Fruit fly (Drosophila melanogaster) whole organism, embryonic: ENCODE data around the gene sle.

Source experiments
- Abd-B ChIP-seq: fragments of 200-800 bp; sonication (Bioruptor generic); optimal IDR thresholded peaks from 2 replicates; lab custom pipeline; 2018; ENCODE audit warnings: missing biosample characterization, mild to moderate bottlenecking, missing genetic modification characterization, moderate library complexity
- Ada2b ChIP-seq: fragments of 200-800 bp; sonication (Bioruptor generic); IDR thresholded peaks from 2 replicates; pipeline ENCODE4 v1.3.6; 2022; ENCODE audit warnings: missing biosample characterization, missing genetic modification characterization
- Atf3 ChIP-seq: fragments of 200-800 bp; sonication (Bioruptor generic); optimal IDR thresholded peaks from 3 replicates; lab custom pipeline; 2016; ENCODE audit warnings: missing biosample characterization, missing genetic modification characterization
- CG10321 ChIP-seq: fragments of 200-800 bp; sonication (Bioruptor generic); IDR thresholded peaks from 2 replicates; pipeline ENCODE4 v1.3.6; 2022; ENCODE audit warnings: missing biosample characterization, missing genetic modification characterization
- CG12104 ChIP-seq: fragments of 200-800 bp; sonication (Bioruptor generic); optimal IDR thresholded peaks from 3 replicates; lab custom pipeline; 2016; ENCODE audit warnings: missing biosample characterization, missing genetic modification characterization
- CG15269 ChIP-seq: fragments of 200-800 bp; sonication (Bioruptor generic); optimal IDR thresholded peaks from 2 replicates; lab custom pipeline; 2018; ENCODE audit warnings: missing biosample characterization, mild to moderate bottlenecking, missing genetic modification characterization, moderate library complexity
- CG18599 ChIP-seq: fragments of 200-800 bp; sonication (Bioruptor generic); optimal IDR thresholded peaks from 3 replicates; lab custom pipeline; 2017; ENCODE audit warnings: missing biosample characterization, missing genetic modification characterization, mild to moderate bottlenecking, moderate library complexity, missing genetic modification reagents
- CG2120 ChIP-seq: fragments of 200-800 bp; sonication (Bioruptor generic); optimal IDR thresholded peaks from 3 replicates; lab custom pipeline; 2016; ENCODE audit warnings: missing biosample characterization, missing genetic modification characterization
- CG31224 ChIP-seq: fragments of 200-800 bp; sonication (Bioruptor generic); IDR thresholded peaks from 2 replicates; pipeline ENCODE4 v1.3.6; 2022; ENCODE audit warnings: missing biosample characterization, missing genetic modification characterization
- CG4617 ChIP-seq: fragments of 200-800 bp; sonication (Bioruptor generic); optimal IDR thresholded peaks from 3 replicates; lab custom pipeline; 2016; ENCODE audit warnings: missing biosample characterization, missing genetic modification characterization, borderline replicate concordance
- CG5180 ChIP-seq: fragments of 200-800 bp; sonication (Bioruptor generic); optimal IDR thresholded peaks from 3 replicates; lab custom pipeline; 2017; ENCODE audit warnings: missing biosample characterization, missing genetic modification characterization, mild to moderate bottlenecking, moderate library complexity, missing genetic modification reagents
- CG6175 ChIP-seq: fragments of 200-800 bp; sonication (Bioruptor generic); IDR thresholded peaks from 3 replicates; pipeline ENCODE4 v1.3.6; 2022; ENCODE audit warnings: missing biosample characterization, missing genetic modification characterization
- CG6689 ChIP-seq: fragments of 200-800 bp; sonication (Bioruptor generic); IDR thresholded peaks from 2 replicates; pipeline ENCODE4 v1.3.6; 2022; ENCODE audit warnings: missing biosample characterization, missing genetic modification characterization
- CG6765 ChIP-seq: fragments of 200-800 bp; sonication (Bioruptor generic); optimal IDR thresholded peaks from 3 replicates; lab custom pipeline; 2017; ENCODE audit warnings: missing biosample characterization, mild to moderate bottlenecking, missing genetic modification characterization
- CG6813 ChIP-seq: fragments of 200-800 bp; sonication (Bioruptor generic); optimal IDR thresholded peaks from 2 replicates; lab custom pipeline; 2017; ENCODE audit warnings: missing biosample characterization, missing genetic modification characterization, mild to moderate bottlenecking, moderate library complexity, missing genetic modification reagents
- CG8089 ChIP-seq: fragments of 200-800 bp; sonication (Bioruptor generic); optimal IDR thresholded peaks from 3 replicates; lab custom pipeline; 2016; ENCODE audit warnings: missing biosample characterization, missing genetic modification characterization
- D ChIP-seq, 2 experiments: fragments of 200-800 bp in 1 of 2; fragments of >200 bp in 1 of 2; sonication (Bioruptor generic) in 1 of 2; optimal IDR thresholded peaks; 2 replicates in 1 of 2; 3 replicates in 1 of 2; lab custom pipeline; 2017; ENCODE audit warnings: mild to moderate bottlenecking in 1 of 2, missing biosample characterization in 1 of 2, missing genetic modification characterization in 1 of 2, missing genetic modification reagents in 1 of 2
- Dek ChIP-seq: fragments of 200-800 bp; sonication (Bioruptor generic); optimal IDR thresholded peaks from 3 replicates; lab custom pipeline; 2019; ENCODE audit warnings: missing biosample characterization, mild to moderate bottlenecking, missing genetic modification characterization, moderate library complexity
- Doc3 ChIP-seq: fragments of 200-800 bp; sonication (Bioruptor generic); IDR thresholded peaks from 3 replicates; pipeline ENCODE4 v1.3.6; 2022; ENCODE audit warnings: missing biosample characterization, missing genetic modification characterization; ENCODE audit not compliant: partially characterized antibody
- Eip74EF ChIP-seq, 2 experiments: fragments of 200-800 bp in 1 of 2; fragments of >200 bp in 1 of 2; sonication (Bioruptor generic) in 1 of 2; optimal IDR thresholded peaks; 2 replicates each; lab custom pipeline; 2017 to 2019; ENCODE audit warnings: missing biosample characterization in 2 of 2, missing genetic modification characterization in 2 of 2, mild to moderate bottlenecking in 1 of 2, moderate library complexity in 1 of 2
- Fer2 ChIP-seq: fragments of 200-800 bp; sonication (Bioruptor generic); optimal IDR thresholded peaks from 2 replicates; lab custom pipeline; 2018; ENCODE audit warnings: missing biosample characterization, mild to moderate bottlenecking, missing genetic modification characterization, moderate library complexity
- Fer3 ChIP-seq: fragments of 200-800 bp; sonication (Bioruptor generic); optimal IDR thresholded peaks from 2 replicates; lab custom pipeline; 2018; ENCODE audit warnings: missing biosample characterization, mild to moderate bottlenecking, missing genetic modification characterization, moderate library complexity
- Hr39 ChIP-seq: fragments of >200 bp; optimal IDR thresholded peaks from 2 replicates; lab custom pipeline; 2017
- Hsf ChIP-seq: fragments of 200-800 bp; sonication (Bioruptor generic); optimal IDR thresholded peaks from 3 replicates; lab custom pipeline; 2016; ENCODE audit warnings: missing biosample characterization, missing genetic modification characterization
- Lim3 ChIP-seq: fragments of 200-800 bp; sonication (Bioruptor generic); IDR thresholded peaks from 2 replicates; pipeline ENCODE4 v1.3.6; 2022; ENCODE audit warnings: missing biosample characterization, missing genetic modification characterization
- MBD-R2 ChIP-seq: fragments of 200-800 bp; sonication (Bioruptor generic); IDR thresholded peaks from 2 replicates; pipeline ENCODE4 v1.3.6; 2022; ENCODE audit warnings: missing biosample characterization, missing genetic modification characterization
- MTF-1 ChIP-seq: fragments of 200-800 bp; sonication (Bioruptor generic); optimal IDR thresholded peaks from 2 replicates; lab custom pipeline; 2018; ENCODE audit warnings: missing biosample characterization, mild to moderate bottlenecking, missing genetic modification characterization, borderline replicate concordance
- Rx ChIP-seq: fragments of 200-800 bp; sonication (Bioruptor generic); IDR thresholded peaks from 2 replicates; pipeline ENCODE4 v1.3.6; 2022; ENCODE audit warnings: missing biosample characterization, missing genetic modification characterization
- ato ChIP-seq: fragments of 200-800 bp; sonication (Bioruptor generic); IDR thresholded peaks from 2 replicates; pipeline ENCODE4 v1.3.6; 2022; ENCODE audit warnings: missing biosample characterization, missing genetic modification characterization; ENCODE audit not compliant: partially characterized antibody
- bowl ChIP-seq: fragments of 200-800 bp; sonication (Bioruptor generic); IDR thresholded peaks from 2 replicates; pipeline ENCODE4 v1.3.6; 2022; ENCODE audit warnings: missing biosample characterization, missing genetic modification characterization
- da ChIP-seq: fragments of 200-800 bp; sonication (Bioruptor generic); optimal IDR thresholded peaks from 2 replicates; lab custom pipeline; 2016; ENCODE audit warnings: missing biosample characterization, missing genetic modification characterization
- danr ChIP-seq: fragments of 200-800 bp; sonication (Bioruptor generic); IDR thresholded peaks from 2 replicates; pipeline ENCODE4 v1.3.6; 2022; ENCODE audit warnings: missing biosample characterization, missing genetic modification characterization
- ems ChIP-seq: fragments of 200-800 bp; sonication (Bioruptor generic); optimal IDR thresholded peaks from 3 replicates; lab custom pipeline; 2016; ENCODE audit warnings: missing biosample characterization, missing genetic modification characterization
- gem ChIP-seq: fragments of 200-800 bp; sonication (Bioruptor generic); optimal IDR thresholded peaks from 2 replicates; lab custom pipeline; 2019; ENCODE audit warnings: missing biosample characterization, mild to moderate bottlenecking, missing genetic modification characterization, moderate library complexity
- her ChIP-seq: fragments of 200-800 bp; sonication (Bioruptor generic); optimal IDR thresholded peaks from 2 replicates; lab custom pipeline; 2016; ENCODE audit warnings: missing biosample characterization, missing genetic modification characterization
- hth ChIP-seq: fragments of >200 bp; optimal IDR thresholded peaks from 2 replicates; lab custom pipeline; 2017; ENCODE audit warnings: inconsistent platforms
- lilli ChIP-seq: fragments of 200-800 bp; sonication (Bioruptor generic); optimal IDR thresholded peaks from 3 replicates; lab custom pipeline; 2016; ENCODE audit warnings: missing biosample characterization, missing genetic modification characterization
- lola ChIP-seq, 3 experiments: fragments of >200 bp in 2 of 3; fragments of 200-800 bp in 1 of 3; sonication (Bioruptor generic) in 1 of 3; optimal IDR thresholded peaks; 2 replicates each; lab custom pipeline; 2017 to 2019; ENCODE audit warnings: missing biosample characterization in 3 of 3, missing genetic modification characterization in 3 of 3, mild to moderate bottlenecking in 1 of 3, moderate library complexity in 1 of 3
- otp ChIP-seq: fragments of 200-800 bp; sonication (Bioruptor generic); IDR thresholded peaks from 3 replicates; pipeline ENCODE4, ENCODE4 v1.3.6; 2022; ENCODE audit warnings: missing biosample characterization, missing genetic modification characterization
- peb ChIP-seq: fragments of 200-800 bp; sonication (Bioruptor generic); IDR thresholded peaks from 2 replicates; pipeline ENCODE4 v1.3.6; 2022; ENCODE audit warnings: missing biosample characterization, missing genetic modification characterization
- salm ChIP-seq: fragments of 200-800 bp; sonication (Bioruptor generic); optimal IDR thresholded peaks from 2 replicates; lab custom pipeline; 2018; ENCODE audit warnings: missing biosample characterization, mild to moderate bottlenecking, missing genetic modification characterization
- slp2 ChIP-seq: fragments of 200-800 bp; sonication (Bioruptor generic); optimal IDR thresholded peaks from 2 replicates; lab custom pipeline; 2016; ENCODE audit warnings: missing biosample characterization, missing genetic modification characterization
- stwl ChIP-seq: fragments of 200-800 bp; sonication (Bioruptor generic); optimal IDR thresholded peaks from 3 replicates; lab custom pipeline; 2018; ENCODE audit warnings: missing biosample characterization, mild to moderate bottlenecking, missing genetic modification characterization, moderate library complexity
- sug ChIP-seq: fragments of 200-800 bp; optimal IDR thresholded peaks from 2 replicates; lab custom pipeline; 2019; ENCODE audit warnings: missing biosample characterization, mild to moderate bottlenecking, missing genetic modification characterization, moderate library complexity
- wdn ChIP-seq: fragments of 200-800 bp; sonication (Bioruptor generic); IDR thresholded peaks from 2 replicates; pipeline ENCODE4 v1.3.6; 2022; ENCODE audit warnings: missing biosample characterization, missing genetic modification characterization
- yki ChIP-seq: fragments of >200 bp; optimal IDR thresholded peaks from 3 replicates; lab custom pipeline; 2018

The sle gene

dm6 chr3R:10332823-10333263 is at the start of gene sle (continued):
- peak; percentile 62 for TF ChIP-seq Hsf (GFP tag; lab: Kevin White, UChicago)
- TF ChIP-seq stwl (tag; lab: Kevin White, UChicago) = peak; percentile 73
- TF ChIP-seq lilli (GFP tag; lab: Kevin White, UChicago) = peak; percentile 79
- peak; percentile 67 for TF ChIP-seq MBD-R2 (GFP tag; lab: Robert Waterston, UW)
- peak; percentile 41 for TF ChIP-seq CG4617 (GFP tag; lab: Kevin White, UChicago)
- peak; percentile 80 for TF ChIP-seq CG2120 (GFP tag; lab: Kevin White, UChicago)
- no peak for TF ChIP-seq CG5180
- no peak for TF ChIP-seq lola (GFP tag; optimal IDR thresholded peaks at IDR 0.05; lab: Kevin White, UChicago)
- no peak for TF ChIP-seq CG18599 (GFP tag; lab: Kevin White, UChicago)
- no peak for TF ChIP-seq da (GFP tag; lab: Kevin White, UChicago)
- no peak for TF ChIP-seq D (optimal IDR thresholded peaks at IDR 0.05; lab: Kevin White, UChicago)
- no peak for TF ChIP-seq D (GFP tag; optimal IDR thresholded peaks at IDR 0.05; lab: Kevin White, UChicago)
- peak; percentile 11 for TF ChIP-seq CG12104 (GFP tag; lab: Kevin White, UChicago)
- no peak for TF ChIP-seq otp (GFP tag; lab: Robert Waterston, UW)
- TF ChIP-seq CG6813 (GFP tag; lab: Kevin White, UChicago) = no peak
- no peak for TF ChIP-seq wdn (GFP tag; lab: Robert Waterston, UW)
- no peak for TF ChIP-seq CG6689
- peak; percentile 50 for TF ChIP-seq Fer3
- TF ChIP-seq CG31224 (GFP tag; lab: Robert Waterston, UW) = no peak
- TF ChIP-seq ato (GFP tag; lab: Robert Waterston, UW) = no peak
- TF ChIP-seq Abd-B (GFP tag; lab: Kevin White, UChicago) = no peak
- peak; percentile 26 for TF ChIP-seq CG8089 (GFP tag; lab: Kevin White, UChicago)
- TF ChIP-seq gem (tag; lab: Kevin White, UChicago) = no peak
- TF ChIP-seq slp2 = no peak
- TF ChIP-seq CG6765 (GFP tag; lab: Kevin White, UChicago) = no peak
- TF ChIP-seq Ada2b (GFP tag; lab: Robert Waterston, UW) = no peak
- TF ChIP-seq danr (GFP tag; lab: Robert Waterston, UW) = no peak
- no peak for TF ChIP-seq CG10321 (GFP tag; lab: Robert Waterston, UW)
- no peak for TF ChIP-seq Rx (GFP tag; lab: Robert Waterston, UW)
- TF ChIP-seq Fer2 (tag; lab: Kevin White, UChicago) = no peak
- no peak for TF ChIP-seq hth (lab: Kevin White, UChicago)
- TF ChIP-seq Lim3 (GFP tag; lab: Robert Waterston, UW) = no peak
- peak; percentile 43; the same call in 1 of the 3 replicates for TF ChIP-seq Doc3 (GFP tag; lab: Robert Waterston, UW)
- no peak for TF ChIP-seq Dek (tag; lab: Kevin White, UChicago)
- no peak for TF ChIP-seq Hr39 (lab: Kevin White, UChicago)
- TF ChIP-seq her (GFP tag; lab: Kevin White, UChicago) = peak; percentile 12
- no peak for TF ChIP-seq yki (lab: Kevin White, UChicago)
- TF ChIP-seq CG6175 (GFP tag; lab: Robert Waterston, UW) = no peak
- TF ChIP-seq peb (GFP tag; lab: Robert Waterston, UW) = peak; percentile 46; the same call in 1 of the 2 replicates
- peak; percentile 62 for TF ChIP-seq sug
- peak; percentile 72 for TF ChIP-seq ems (GFP tag; lab: Kevin White, UChicago)
- no peak for TF ChIP-seq CG15269
- TF ChIP-seq Atf3 (GFP tag; lab: Kevin White, UChicago) = peak; percentile 5
- peak; percentile 37; the same call in 1 of the 2 replicates for TF ChIP-seq bowl (GFP tag; lab: Robert Waterston, UW)
- TF ChIP-seq MTF-1 (GFP tag; lab: Kevin White, UChicago) = no peak
- TF ChIP-seq Eip74EF (GFP tag; optimal IDR thresholded peaks at IDR 0.05; lab: Kevin White, UChicago) = no peak
- no peak for TF ChIP-seq salm (tag; lab: Kevin White, UChicago)
- TF ChIP-seq, all 482 proteins: peak for 210
